Worm (Caenorhabditis elegans): ENCODE data around the gene dmd-10.

DNA sequence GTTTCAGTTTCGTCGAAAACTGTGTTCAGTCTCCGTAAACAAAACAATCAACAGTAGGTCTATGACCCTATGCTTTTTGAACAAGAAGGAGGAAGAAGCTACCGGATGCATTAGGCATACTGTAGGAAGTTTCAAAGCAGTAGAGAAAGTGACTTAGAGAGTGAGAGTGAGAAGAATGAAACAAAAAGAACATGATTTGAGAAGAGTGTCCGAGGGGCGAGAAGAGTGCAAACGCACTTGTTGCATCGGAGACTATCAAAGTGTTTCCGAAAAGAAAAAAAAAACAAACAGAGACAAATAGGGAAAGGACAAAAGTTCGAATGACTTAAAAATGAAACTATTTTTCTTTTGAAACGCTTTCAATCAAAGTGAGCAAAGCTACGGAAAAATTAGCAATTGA, 6.8 kb upstream of the dmd-10 start:
- TF ChIP-seq ceh-39 (tag; optimal IDR thresholded peaks at IDR 0.05) (no peak), bed-3 (GFP tag; optimal IDR thresholded peaks at IDR 0.05) (no peak), sptf-1 (tag; optimal IDR thresholded peaks at IDR 0.05) (no peak), unc-39 (tag; optimal IDR thresholded peaks at IDR 0.05) (no peak), pha-4 (tag; optimal IDR thresholded peaks at IDR 0.05) (no peak), cnd-1 (tag; optimal IDR thresholded peaks at IDR 0.05) (no peak), elt-1 (tag; optimal IDR thresholded peaks at IDR 0.05; ENCODE audit: borderline replicate concordance, insufficient read depth) (no peak), nhr-28 (tag; optimal IDR thresholded peaks at IDR 0.05) (no peak), unc-62 (GFP tag; optimal IDR thresholded peaks at IDR 0.05) (no peak), mab-5 (tag; optimal IDR thresholded peaks at IDR 0.05) (no peak), drap-1 (GFP tag; optimal IDR thresholded peaks at IDR 0.05) (no peak), nhr-76 (tag; optimal IDR thresholded peaks at IDR 0.05) (no peak), nhr-237 (tag; optimal IDR thresholded peaks at IDR 0.05) (no peak), ztf-11 (tag; optimal IDR thresholded peaks at IDR 0.05) (no peak)

Data from whole organism, mixed stage, embryonic.